Worm (Caenorhabditis elegans): ENCODE data around the gene drp-1.
A peak's percentile ranks its signal among the peaks of the same experiment; 100 is the strongest.
"Not testable (repeated sequence)": the region's sequence is repeated elsewhere in the genome, so short reads cannot be mapped to it uniquely, and the experiment has no call there.

Gene drp-1

DNA sequence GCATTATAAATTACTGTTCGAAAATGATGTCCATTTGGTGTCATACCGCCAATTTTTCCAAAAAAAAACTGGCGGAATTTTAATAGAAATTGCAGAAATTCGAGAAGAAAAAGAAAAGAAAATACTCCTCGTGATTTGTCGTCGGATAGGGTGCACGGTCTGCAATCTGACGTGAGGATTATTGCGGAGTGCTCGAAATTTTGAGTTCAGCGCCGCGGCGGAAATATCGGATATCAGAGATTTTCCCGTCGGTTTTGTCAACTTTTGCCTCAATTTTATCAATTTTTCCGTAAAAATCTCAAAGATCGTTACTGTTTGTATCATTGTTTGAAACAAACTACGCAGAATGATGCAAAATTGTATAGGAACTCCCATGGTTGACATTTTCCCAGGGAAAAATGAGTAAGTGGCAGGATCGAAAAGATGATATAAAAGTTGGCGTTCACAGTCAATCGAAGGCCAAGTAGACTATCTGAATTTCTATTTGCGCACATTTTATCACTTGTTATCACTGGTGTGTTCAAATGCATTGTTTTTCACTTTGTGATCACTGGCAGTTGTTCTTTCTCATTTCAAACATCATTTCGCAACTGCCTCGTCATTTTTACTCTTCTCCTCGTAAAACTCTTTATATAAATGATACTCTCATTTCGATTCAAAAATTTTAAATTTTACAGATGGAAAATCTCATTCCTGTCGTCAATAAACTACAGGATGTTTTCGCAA, at the start of gene drp-1, which contains the start of gene fem-1:
TSS of gene drp-1 (plus strand) at position 676 of the 726 bp plus-strand sequence.
TSS of gene fem-1 (minus strand) at position 150 of the 726 bp plus-strand sequence.
- no peak for TF ChIP-seq T26A8.4 (GFP tag; IDR thresholded peaks at IDR 0.05)
- TF ChIP-seq snpc-1.2 (GFP tag; IDR thresholded peaks at IDR 0.05): 0 out of 2 replicates have a peak, but pooled peaks have one; percentile 9
- no peak for TF ChIP-seq spr-3 (GFP tag; optimal IDR thresholded peaks at IDR 0.05)
- no peak for TF ChIP-seq tag-97 (GFP tag; IDR thresholded peaks at IDR 0.05)
- TF ChIP-seq ces-1 (GFP tag; optimal IDR thresholded peaks at IDR 0.05): no peak
- peak in 1 of 2 experiments; percentile 4 for TF ChIP-seq hif-1 (tag; optimal IDR thresholded peaks at IDR 0.05)
- no peak for TF ChIP-seq D1046.2 (GFP tag; IDR thresholded peaks at IDR 0.05)
- TF ChIP-seq nhr-25 (tag; optimal IDR thresholded peaks at IDR 0.05; ENCODE audit: borderline replicate concordance, insufficient read depth): no peak
- TF ChIP-seq nhr-11 (tag; optimal IDR thresholded peaks at IDR 0.05): no peak
- no peak for TF ChIP-seq set-16 (GFP tag; IDR thresholded peaks at IDR 0.05)
- peak; percentile 75 for TF ChIP-seq hlh-30 (tag; optimal IDR thresholded peaks at IDR 0.05; ENCODE audit: insufficient read depth)
- no peak for TF ChIP-seq F49E8.2 (tag; optimal IDR thresholded peaks at IDR 0.05; ENCODE audit: borderline replicate concordance)
- TF ChIP-seq dpl-1 (GFP tag; optimal IDR thresholded peaks at IDR 0.05): peak; percentile 29
- TF ChIP-seq lsy-2 (tag; optimal IDR thresholded peaks at IDR 0.05): peak in 1 of 2 experiments; percentile 0
- no peak for TF ChIP-seq dmd-6 (GFP tag; IDR thresholded peaks at IDR 0.05)
- TF ChIP-seq lin-38 (GFP tag; IDR thresholded peaks at IDR 0.05): 0 out of 2 replicates have a peak, but pooled peaks have one; percentile 35
- TF ChIP-seq mdl-1 (tag; optimal IDR thresholded peaks at IDR 0.05): no peak
- TF ChIP-seq mxl-2 (GFP tag; conservative IDR thresholded peaks at IDR 0.05): no peak
- TF ChIP-seq vab-7 (GFP tag; IDR thresholded peaks at IDR 0.05): no peak
- peak in 1 of 2 experiments; percentile 31 for TF ChIP-seq unc-62 (GFP tag; optimal IDR thresholded peaks at IDR 0.05 in 1 of 2)
- no peak for TF ChIP-seq unc-62 (tag; optimal IDR thresholded peaks at IDR 0.05)
- 0 out of 2 replicates have a peak, but pooled peaks have one; percentile 31 for TF ChIP-seq ctbp-1 (GFP tag; IDR thresholded peaks at IDR 0.05)
- no peak for TF ChIP-seq fkh-10 (GFP tag; optimal IDR thresholded peaks at IDR 0.05)
- TF ChIP-seq F26F4.8 (GFP tag; conservative IDR thresholded peaks at IDR 0.05): no peak
- TF ChIP-seq mes-2 (tag; optimal IDR thresholded peaks at IDR 0.05; ENCODE audit: poor library complexity, severe bottlenecking): peak; percentile 56

DNA sequence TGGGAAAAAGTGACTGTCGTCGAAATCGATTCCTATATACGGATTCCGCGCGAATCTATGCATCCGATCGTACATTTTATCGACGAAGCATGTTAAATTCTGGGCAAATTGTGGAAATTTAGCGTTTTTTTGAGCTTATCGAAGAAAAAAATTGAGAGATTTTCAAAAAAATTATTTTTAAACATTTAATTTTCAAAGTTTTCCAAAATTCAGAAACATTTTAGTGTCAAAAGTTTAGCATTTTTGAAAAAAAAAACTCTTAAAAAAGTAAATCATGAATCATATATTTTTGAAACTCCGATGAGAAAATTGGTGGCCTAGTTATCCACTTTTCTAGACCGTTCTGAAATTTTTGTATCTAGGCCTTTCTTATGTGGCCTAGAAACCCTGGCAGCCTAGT, 47.2 kb upstream of the drp-1 start, which contains the start of gene B0273.115:
TSS of gene B0273.115 (minus strand) at position 101 of the 400 bp plus-strand sequence.
- not testable (repeated sequence) for TF ChIP-seq F49E8.2 (tag; optimal IDR thresholded peaks at IDR 0.05; ENCODE audit: borderline replicate concordance); rbr-2 (tag; optimal IDR thresholded peaks at IDR 0.05); hlh-30 (tag; optimal IDR thresholded peaks at IDR 0.05; ENCODE audit: insufficient read depth)

DNA sequence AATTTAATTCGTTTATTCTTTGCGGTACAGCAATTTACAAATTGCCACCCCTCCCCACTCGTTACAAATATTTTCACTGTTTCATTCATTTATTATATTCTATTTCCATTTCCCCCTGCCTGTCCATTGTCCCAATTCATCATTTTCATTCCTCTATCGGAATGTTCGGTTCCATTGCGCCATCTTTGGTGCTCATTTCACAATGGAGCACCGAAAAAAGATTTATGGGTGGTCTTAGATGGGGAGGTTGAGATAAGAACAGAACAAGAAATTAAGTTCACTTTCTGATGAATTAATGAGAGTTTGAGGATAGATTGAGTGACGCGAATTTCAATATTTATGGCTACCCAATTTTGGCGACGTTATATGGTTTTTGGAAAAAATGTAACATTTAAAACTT, 46.1 kb upstream of the drp-1 start:
- peak in 1 of 2 experiments; percentile 63 for TF ChIP-seq unc-62 (GFP tag; optimal IDR thresholded peaks at IDR 0.05 in 1 of 2)
- no peak for TF ChIP-seq unc-62 (tag; optimal IDR thresholded peaks at IDR 0.05)
- TF ChIP-seq ceh-82 (tag; optimal IDR thresholded peaks at IDR 0.05): no peak

DNA sequence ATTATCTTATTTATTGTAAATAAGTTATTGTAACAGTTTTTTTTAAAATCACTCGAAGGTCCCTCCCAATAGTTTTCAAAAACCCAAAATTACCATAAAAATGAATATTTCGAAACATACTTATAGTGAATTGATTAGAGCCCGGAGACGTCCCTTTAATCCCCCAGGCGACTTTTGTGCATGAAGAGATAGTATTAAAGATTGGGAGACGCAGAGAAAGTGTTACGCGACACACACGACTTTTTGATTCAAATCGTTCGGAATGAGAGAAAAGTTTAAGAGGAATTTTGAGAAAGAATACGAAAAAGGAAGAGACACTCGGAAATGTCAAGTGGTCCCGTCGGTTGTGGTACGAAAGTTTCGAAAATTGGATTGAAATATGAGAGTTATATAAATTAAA, 45.2 kb upstream of the drp-1 start:
- TF ChIP-seq lsy-2 (tag; optimal IDR thresholded peaks at IDR 0.05) (no peak), ceh-32 (tag; optimal IDR thresholded peaks at IDR 0.05; ENCODE audit: poor library complexity) (no peak), mxl-2 (GFP tag; conservative IDR thresholded peaks at IDR 0.05) (no peak), nhr-6 (tag; optimal IDR thresholded peaks at IDR 0.05) (no peak), hmg-1.1 (GFP tag; IDR thresholded peaks at IDR 0.05) (no peak), T26A8.4 (GFP tag; IDR thresholded peaks at IDR 0.05) (no peak), madf-5 (GFP tag; IDR thresholded peaks at IDR 0.05) (no peak), tra-1 (GFP tag; IDR thresholded peaks at IDR 0.05) (no peak), nhr-76 (tag; optimal IDR thresholded peaks at IDR 0.05) (no peak), pha-4 (GFP tag; IDR thresholded peaks at IDR 0.05) (no peak), pha-4 (tag; optimal IDR thresholded peaks at IDR 0.05) (no peak), nhr-28 (tag; optimal IDR thresholded peaks at IDR 0.05) (no peak), zfp-3 (GFP tag; conservative IDR thresholded peaks at IDR 0.05) (no peak), daf-19 (GFP tag; conservative IDR thresholded peaks at IDR 0.05) (no peak), lin-13 (GFP tag; optimal IDR thresholded peaks at IDR 0.05) (no peak), nhr-11 (tag; optimal IDR thresholded peaks at IDR 0.05) (no peak)
